Worm (Caenorhabditis elegans) whole organism, mixed stage, embryonic: ENCODE results near the gene Y66D12A.6.

Source experiments
- M03D4.4 ChIP-seq: sonication (generic microtip); optimal IDR thresholded peaks from 2 replicates; lab custom pipeline; 2017; ENCODE audit warnings: mild to moderate bottlenecking, missing genetic modification characterization, missing compliant biosample characterization
- bed-3 ChIP-seq: fragments of 200-800 bp; sonication (Bioruptor generic); optimal IDR thresholded peaks from 3 replicates; lab custom pipeline; 2018; ENCODE audit warnings: mild to moderate bottlenecking, missing genetic modification characterization, moderate library complexity, missing compliant biosample characterization
- blmp-1 ChIP-seq: fragments of 150-350 bp; optimal IDR thresholded peaks from 2 replicates; lab custom pipeline; 2014; ENCODE audit warnings: missing biosample characterization, missing genetic modification characterization
- ceh-43 ChIP-seq: fragments of 200-800 bp; sonication (Bioruptor generic); optimal IDR thresholded peaks from 2 replicates; lab custom pipeline; 2018; ENCODE audit warnings: mild to moderate bottlenecking, missing genetic modification characterization, moderate library complexity, missing compliant biosample characterization
- ceh-83 ChIP-seq: fragments of 200-800 bp; sonication (Bioruptor generic); optimal IDR thresholded peaks from 2 replicates; lab custom pipeline; 2018; ENCODE audit warnings: mild to moderate bottlenecking, missing genetic modification characterization, missing compliant biosample characterization
- ces-1 ChIP-seq: fragments of 150-350 bp; optimal IDR thresholded peaks from 2 replicates; lab custom pipeline; 2014; ENCODE audit warnings: missing biosample characterization, missing genetic modification reagents, missing genetic modification characterization
- drap-1 ChIP-seq: fragments of 200-800 bp; sonication (Bioruptor generic); optimal IDR thresholded peaks from 3 replicates; lab custom pipeline; 2018; ENCODE audit warnings: mild to moderate bottlenecking, missing genetic modification characterization, missing compliant biosample characterization
- elt-1 ChIP-seq: sonication (generic microtip); optimal IDR thresholded peaks from 2 replicates; lab custom pipeline; 2017; ENCODE audit warnings: missing genetic modification characterization, mild to moderate bottlenecking, missing compliant biosample characterization, antibody characterized with exemption, moderate library complexity, borderline replicate concordance; ENCODE audit not compliant: insufficient read depth
- elt-3 ChIP-seq: fragments of 150-350 bp; optimal IDR thresholded peaks from 2 replicates; lab custom pipeline; 2014; ENCODE audit warnings: missing biosample characterization, missing genetic modification characterization
- flh-1 ChIP-seq: fragments of 200-800 bp; sonication (Bioruptor generic); optimal IDR thresholded peaks from 2 replicates; lab custom pipeline; 2018; ENCODE audit warnings: mild to moderate bottlenecking, missing genetic modification characterization, moderate library complexity, missing compliant biosample characterization
- ham-2 ChIP-seq: fragments of 200-800 bp; sonication (Bioruptor generic); optimal IDR thresholded peaks from 2 replicates; lab custom pipeline; 2018; ENCODE audit warnings: mild to moderate bottlenecking, missing genetic modification characterization, missing compliant biosample characterization
- hlh-1 ChIP-seq: fragments of 150-350 bp; optimal IDR thresholded peaks from 2 replicates; lab custom pipeline; 2014; ENCODE audit warnings: missing biosample characterization, missing genetic modification reagents, missing genetic modification characterization
- lin-32 ChIP-seq: fragments of 200-800 bp; sonication (Bioruptor generic); optimal IDR thresholded peaks from 2 replicates; lab custom pipeline; 2018; ENCODE audit warnings: mild to moderate bottlenecking, missing genetic modification characterization, missing compliant biosample characterization
- lsy-2 ChIP-seq: fragments of 150-350 bp; optimal IDR thresholded peaks from 2 replicates; lab custom pipeline; 2014; ENCODE audit warnings: missing biosample characterization, missing genetic modification characterization
- mab-5 ChIP-seq: fragments of 150-350 bp; optimal IDR thresholded peaks from 2 replicates; lab custom pipeline; 2014; ENCODE audit warnings: missing biosample characterization, missing genetic modification characterization
- mep-1 ChIP-seq: fragments of 150-350 bp; optimal IDR thresholded peaks from 2 replicates; lab custom pipeline; 2017; ENCODE audit warnings: missing biosample characterization, missing genetic modification reagents, missing genetic modification characterization, inconsistent platforms
- mls-2 ChIP-seq: sonication (generic microtip); optimal IDR thresholded peaks from 2 replicates; lab custom pipeline; 2016; ENCODE audit warnings: mild to moderate bottlenecking, missing genetic modification characterization, moderate library complexity, missing compliant biosample characterization
- nhr-12 ChIP-seq: fragments of 150-350 bp; optimal IDR thresholded peaks from 2 replicates; lab custom pipeline; 2014; ENCODE audit warnings: missing biosample characterization, missing genetic modification characterization
- nhr-2 ChIP-seq: fragments of 150-350 bp; optimal IDR thresholded peaks from 2 replicates; lab custom pipeline; 2014; ENCODE audit warnings: missing biosample characterization, missing genetic modification characterization
- nhr-237 ChIP-seq: fragments of 150-350 bp; optimal IDR thresholded peaks from 2 replicates; lab custom pipeline; 2014; ENCODE audit warnings: missing biosample characterization, missing genetic modification characterization
- nhr-28 ChIP-seq: fragments of 150-350 bp; optimal IDR thresholded peaks from 2 replicates; lab custom pipeline; 2014; ENCODE audit warnings: missing biosample characterization, missing genetic modification characterization
- nhr-76 ChIP-seq: sonication (generic microtip); optimal IDR thresholded peaks from 2 replicates; lab custom pipeline; 2017; ENCODE audit warnings: missing biosample characterization, missing genetic modification characterization
- sptf-1 ChIP-seq: sonication (generic microtip); optimal IDR thresholded peaks from 2 replicates; lab custom pipeline; 2017; ENCODE audit warnings: mild to moderate bottlenecking, missing genetic modification characterization, moderate library complexity, missing compliant biosample characterization
- tbx-8 ChIP-seq: fragments of 200-800 bp; sonication (Bioruptor generic); optimal IDR thresholded peaks from 2 replicates; lab custom pipeline; 2018; ENCODE audit warnings: mild to moderate bottlenecking, missing genetic modification characterization, moderate library complexity, missing compliant biosample characterization
- unc-120 ChIP-seq: sonication (generic microtip); optimal IDR thresholded peaks from 2 replicates; lab custom pipeline; 2017; ENCODE audit warnings: missing genetic modification characterization, missing compliant biosample characterization; ENCODE audit not compliant: poor library complexity, severe bottlenecking
- unc-39 ChIP-seq: fragments of 150-350 bp; optimal IDR thresholded peaks from 2 replicates; lab custom pipeline; 2014; ENCODE audit warnings: missing biosample characterization, missing genetic modification characterization
- unc-62 ChIP-seq: fragments of 150-350 bp; optimal IDR thresholded peaks from 2 replicates; lab custom pipeline; 2014; ENCODE audit warnings: missing biosample characterization, missing genetic modification reagents, missing genetic modification characterization
- zip-8 ChIP-seq: fragments of 150-350 bp; optimal IDR thresholded peaks from 2 replicates; lab custom pipeline; 2014; ENCODE audit warnings: missing biosample characterization, missing genetic modification characterization
- ztf-11 ChIP-seq: fragments of 150-350 bp; optimal IDR thresholded peaks from 2 replicates; lab custom pipeline; 2014; ENCODE audit warnings: missing biosample characterization, missing genetic modification characterization

Y66D12A.6 gene

ce11 chrIII:11590255-11590654 lies 9.1 kb upstream of the Y66D12A.6 start:
- TF ChIP-seq nhr-76 (tag; lab: Kevin White, UChicago): no peak
- no peak for TF ChIP-seq hlh-1 (tag; lab: Kevin White, UChicago)
- TF ChIP-seq ham-2: no peak
- TF ChIP-seq nhr-28 (tag; lab: Kevin White, UChicago): no peak
- TF ChIP-seq mab-5 (tag; lab: Kevin White, UChicago): no peak
- TF ChIP-seq zip-8: no peak
- TF ChIP-seq lin-32 (GFP tag; lab: Kevin White, UChicago): no peak

- no peak for TF ChIP-seq ham-2
- no peak for TF ChIP-seq drap-1 (GFP tag; lab: Kevin White, UChicago)
- TF ChIP-seq bed-3 (GFP tag; lab: Kevin White, UChicago): no peak
- TF ChIP-seq ces-1 (GFP tag; lab: Kevin White, UChicago): no peak
- TF ChIP-seq unc-62 (GFP tag; lab: Kevin White, UChicago): no peak
- TF ChIP-seq M03D4.4 (tag; lab: Kevin White, UChicago): no peak
- no peak for TF ChIP-seq nhr-2 (tag; lab: Kevin White, UChicago)
Measured at ce11 chrIII:11589311-11589710, 8.1 kb upstream of the Y66D12A.6 start.

- TF ChIP-seq blmp-1 (tag; lab: Kevin White, UChicago) (no peak), unc-62 (GFP tag; lab: Kevin White, UChicago) (no peak), M03D4.4 (tag; lab: Kevin White, UChicago) (no peak), sptf-1 (no peak), elt-1 (tag; lab: Kevin White, UChicago) (no peak), ces-1 (GFP tag; lab: Kevin White, UChicago) (no peak), ceh-83 (no peak), ham-2 (no peak), flh-1 (no peak), nhr-76 (tag; lab: Kevin White, UChicago) (no peak), zip-8 (no peak), lsy-2 (tag; lab: Kevin White, UChicago) (no peak)
Measured at ce11 chrIII:11588911-11589310, 7.7 kb upstream of the Y66D12A.6 start, which contains the start of gene Y66D12A.3. Gene Y66D12A.3 (plus strand): TSS chrIII:11589211.

ce11 chrIII:11582569-11582968 lies 1.4 kb upstream of the Y66D12A.6 start:
- TF ChIP-seq bed-3 (GFP tag; lab: Kevin White, UChicago): no peak
- no peak for TF ChIP-seq ham-2
- TF ChIP-seq lsy-2 (tag; lab: Kevin White, UChicago): no peak
- TF ChIP-seq nhr-2 (tag; lab: Kevin White, UChicago): no peak
- TF ChIP-seq ceh-43 (GFP tag; lab: Kevin White, UChicago): no peak
- no peak for TF ChIP-seq sptf-1
- no peak for TF ChIP-seq hlh-1 (tag; lab: Kevin White, UChicago)
- no peak for TF ChIP-seq mls-2 (tag; lab: Kevin White, UChicago)
- no peak for TF ChIP-seq blmp-1 (tag; lab: Kevin White, UChicago)
- TF ChIP-seq unc-39: no peak
- no peak for TF ChIP-seq mab-5 (tag; lab: Kevin White, UChicago)
- TF ChIP-seq lin-32 (GFP tag; lab: Kevin White, UChicago): no peak
- TF ChIP-seq nhr-237 (tag; lab: Kevin White, UChicago): no peak

- no peak for TF ChIP-seq sptf-1
- TF ChIP-seq ztf-11 (tag; lab: Kevin White, UChicago): no peak
- TF ChIP-seq nhr-12 (tag; lab: Kevin White, UChicago): no peak
- TF ChIP-seq tbx-8 (GFP tag; lab: Kevin White, UChicago): no peak
- TF ChIP-seq unc-120 (tag; lab: Kevin White, UChicago): peak; percentile 13
- no peak for TF ChIP-seq lin-32 (GFP tag; lab: Kevin White, UChicago)
- TF ChIP-seq blmp-1 (tag; lab: Kevin White, UChicago): no peak
- TF ChIP-seq flh-1: no peak
- TF ChIP-seq, all 35 proteins: peak for 1
Measured at ce11 chrIII:11580428-11580885, 745 bp downstream of the Y66D12A.6 start, which contains the start of gene Y66D12A.7. Gene Y66D12A.7 (minus strand): TSS chrIII:11580478.

ce11 chrIII:11579380-11579779 lies 1.8 kb downstream of the Y66D12A.6 start:
- TF ChIP-seq nhr-12 (tag; lab: Kevin White, UChicago) (no peak), lin-32 (GFP tag; lab: Kevin White, UChicago) (no peak), mep-1 (tag; lab: Kevin White, UChicago) (no peak), elt-3 (tag; lab: Kevin White, UChicago) (no peak), hlh-1 (tag; lab: Kevin White, UChicago) (no peak), tbx-8 (GFP tag; lab: Kevin White, UChicago) (no peak), drap-1 (GFP tag; lab: Kevin White, UChicago) (no peak), blmp-1 (tag; lab: Kevin White, UChicago) (no peak)
